Worm (Caenorhabditis elegans) whole organism, L4 larva: ENCODE data around the gene asp-6.
A peak's percentile ranks its signal among the peaks of the same experiment; 100 is the strongest.

ENCODE experiments used
- ceh-82 ChIP-seq: sonication (generic microtip); optimal IDR thresholded peaks from 2 replicates; lab custom pipeline; 2017; ENCODE audit warnings: missing biosample characterization, missing genetic modification characterization
- daf-16 ChIP-seq, 3 experiments: sonication (generic microtip); optimal IDR thresholded peaks; 2 replicates each; lab custom pipeline; 2016 to 2017; ENCODE audit warnings: missing genetic modification characterization in 3 of 3, missing genetic modification reagents in 3 of 3, mild to moderate bottlenecking in 2 of 3, missing compliant biosample characterization in 2 of 3, missing biosample characterization in 1 of 3, moderate library complexity in 1 of 3
- daf-8 ChIP-seq: fragments of 200-800 bp; sonication (Bioruptor generic); IDR thresholded peaks from 2 replicates; pipeline ENCODE4 v1.3.6; 2022; ENCODE audit warnings: missing genetic modification characterization, missing compliant biosample characterization
- nhr-41 ChIP-seq: fragments of 200-800 bp; sonication (Bioruptor generic); IDR thresholded peaks from 2 replicates; pipeline ENCODE4 v1.3.6; 2022; ENCODE audit warnings: missing genetic modification reagents, missing genetic modification characterization, missing compliant biosample characterization
- nhr-76 ChIP-seq: fragments of 150-350 bp; optimal IDR thresholded peaks from 2 replicates; lab custom pipeline; 2014; ENCODE audit warnings: missing biosample characterization, missing genetic modification characterization
- tag-97 ChIP-seq: fragments of 200-800 bp; sonication (Bioruptor generic); IDR thresholded peaks from 2 replicates; pipeline ENCODE4 v1.3.6; 2022; ENCODE audit warnings: missing genetic modification characterization, missing compliant biosample characterization
- ztf-11 ChIP-seq: fragments of 150-350 bp; optimal IDR thresholded peaks from 2 replicates; lab custom pipeline; 2014; ENCODE audit warnings: missing biosample characterization, missing genetic modification characterization

DNA sequence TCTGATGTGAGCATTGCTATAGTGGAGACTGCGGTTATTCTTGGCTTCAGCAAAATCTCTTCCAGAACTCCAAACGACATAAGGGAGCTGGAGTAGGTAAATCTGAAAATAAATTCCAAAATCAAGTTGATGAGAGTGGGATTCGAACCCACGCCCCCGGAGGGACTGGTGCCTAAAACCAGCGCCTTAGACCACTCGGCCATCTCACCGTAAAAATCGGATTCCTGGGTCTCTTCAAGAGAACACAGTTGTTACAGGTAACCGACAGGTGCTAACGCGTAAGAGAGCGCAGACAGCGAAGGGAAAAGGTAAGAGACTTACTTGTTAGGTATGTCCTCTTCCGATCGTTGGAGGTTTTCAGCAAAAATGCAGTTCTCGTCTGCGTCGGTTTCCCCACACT is 33.4 kb downstream of the asp-6 start:
- TF ChIP-seq daf-16 (GFP tag; optimal IDR thresholded peaks at IDR 0.05; lab: Kevin White, UChicago) (peak in 1 of 2 experiments; percentile 38), daf-16 (tag; optimal IDR thresholded peaks at IDR 0.05; lab: Kevin White, UChicago) (peak; percentile 45), nhr-41 (GFP tag; lab: Robert Waterston, UW) (0 out of 2 replicates have a peak, but pooled peaks have one; percentile 32), daf-8 (GFP tag; lab: Robert Waterston, UW) (no peak), nhr-76 (tag; lab: Kevin White, UChicago) (no peak), ztf-11 (tag; lab: Kevin White, UChicago) (no peak), ceh-82 (tag; lab: Kevin White, UChicago) (no peak), tag-97 (GFP tag; lab: Robert Waterston, UW) (no peak)
